Fruit fly (Drosophila melanogaster) whole organism, embryonic: ENCODE measurements around the gene CG43295.
A peak's percentile ranks its signal among the peaks of the same experiment; 100 is the strongest.

ENCODE experiments used
- CG12391 ChIP-seq: fragments of 200-800 bp; sonication (Bioruptor generic); optimal IDR thresholded peaks from 3 replicates; lab custom pipeline; 2018; ENCODE audit warnings: missing biosample characterization, mild to moderate bottlenecking, missing genetic modification characterization, moderate library complexity
- CG14860 ChIP-seq: fragments of 200-800 bp; sonication (Bioruptor generic); IDR thresholded peaks from 3 replicates; pipeline ENCODE4 v1.3.6; 2022; ENCODE audit warnings: missing biosample characterization, missing genetic modification characterization; ENCODE audit not compliant: partially characterized antibody
- CG15479 ChIP-seq: fragments of 200-800 bp; sonication (Bioruptor generic); optimal IDR thresholded peaks from 3 replicates; lab custom pipeline; 2019; ENCODE audit warnings: missing biosample characterization, mild to moderate bottlenecking, missing genetic modification characterization, moderate library complexity
- CG1603 ChIP-seq: fragments of 200-800 bp; sonication (Bioruptor generic); optimal IDR thresholded peaks from 2 replicates; lab custom pipeline; 2019; ENCODE audit warnings: missing biosample characterization, mild to moderate bottlenecking, missing genetic modification characterization, moderate library complexity
- CG17186 ChIP-seq: fragments of 200-800 bp; sonication (Bioruptor generic); optimal IDR thresholded peaks from 3 replicates; lab custom pipeline; 2017; ENCODE audit warnings: missing biosample characterization, missing genetic modification reagents, missing genetic modification characterization
- CG1832 ChIP-seq: fragments of 200-800 bp; sonication (Bioruptor generic); optimal IDR thresholded peaks from 2 replicates; lab custom pipeline; 2017; ENCODE audit warnings: missing biosample characterization, mild to moderate bottlenecking, missing genetic modification characterization, inconsistent platforms
- CG2116 ChIP-seq: fragments of 200-800 bp; sonication (Bioruptor generic); optimal IDR thresholded peaks from 3 replicates; lab custom pipeline; 2018; ENCODE audit warnings: missing biosample characterization, mild to moderate bottlenecking, missing genetic modification characterization
- CG33557 ChIP-seq: fragments of 200-800 bp; sonication (Bioruptor generic); optimal IDR thresholded peaks from 2 replicates; lab custom pipeline; 2019; ENCODE audit warnings: missing biosample characterization, mild to moderate bottlenecking, missing genetic modification characterization, moderate library complexity
- CG34376 ChIP-seq: fragments of 200-800 bp; sonication (Bioruptor generic); optimal IDR thresholded peaks from 2 replicates; lab custom pipeline; 2018; ENCODE audit warnings: missing biosample characterization, mild to moderate bottlenecking, missing genetic modification characterization
- CG3838 ChIP-seq: fragments of 200-800 bp; sonication (Bioruptor generic); optimal IDR thresholded peaks from 3 replicates; lab custom pipeline; 2016; ENCODE audit warnings: missing biosample characterization, missing genetic modification characterization
- CG6791 ChIP-seq: fragments of 200-800 bp; sonication (Bioruptor generic); IDR thresholded peaks from 3 replicates; pipeline ENCODE4 v1.3.6; 2022; ENCODE audit warnings: missing biosample characterization, missing genetic modification characterization; ENCODE audit not compliant: partially characterized antibody
- CG7271 ChIP-seq: fragments of 200-800 bp; sonication (Bioruptor generic); optimal IDR thresholded peaks from 2 replicates; lab custom pipeline; 2018; ENCODE audit warnings: missing biosample characterization, mild to moderate bottlenecking, missing genetic modification characterization, moderate library complexity
- CG7839 ChIP-seq: fragments of 200-800 bp; sonication (Bioruptor generic); optimal IDR thresholded peaks from 3 replicates; lab custom pipeline; 2018; ENCODE audit warnings: missing biosample characterization, mild to moderate bottlenecking, missing genetic modification characterization, moderate library complexity
- CG8359 ChIP-seq: fragments of 200-800 bp; sonication (Bioruptor generic); optimal IDR thresholded peaks from 2 replicates; lab custom pipeline; 2017; ENCODE audit warnings: missing biosample characterization, mild to moderate bottlenecking, missing genetic modification characterization, borderline replicate concordance
- Doc3 ChIP-seq: fragments of 200-800 bp; sonication (Bioruptor generic); IDR thresholded peaks from 3 replicates; pipeline ENCODE4 v1.3.6; 2022; ENCODE audit warnings: missing biosample characterization, missing genetic modification characterization; ENCODE audit not compliant: partially characterized antibody
- Dp ChIP-seq: fragments of 200-800 bp; sonication (Bioruptor generic); optimal IDR thresholded peaks from 2 replicates; lab custom pipeline; 2018; ENCODE audit warnings: missing biosample characterization, mild to moderate bottlenecking, missing genetic modification characterization, moderate library complexity
- Dref ChIP-seq: fragments of 200-800 bp; sonication (Bioruptor generic); IDR thresholded peaks from 2 replicates; pipeline ENCODE4 v1.3.6; 2022; ENCODE audit warnings: missing biosample characterization, missing genetic modification characterization
- Ets65A ChIP-seq: fragments of 200-800 bp; sonication (Bioruptor generic); peaks from one replicate; lab custom pipeline; 2016; ENCODE audit warnings: missing biosample characterization, missing genetic modification characterization
- Ets97D ChIP-seq: fragments of 200-800 bp; sonication (Bioruptor generic); optimal IDR thresholded peaks from 3 replicates; lab custom pipeline; 2016; ENCODE audit warnings: missing biosample characterization, missing genetic modification characterization
- Lhr ChIP-seq: fragments of 200-800 bp; sonication (Bioruptor generic); optimal IDR thresholded peaks from 3 replicates; lab custom pipeline; 2017; ENCODE audit warnings: mild to moderate bottlenecking, missing biosample characterization, missing genetic modification reagents, missing genetic modification characterization
- Med ChIP-seq: fragments of 200-800 bp; sonication (Bioruptor generic); peaks from one replicate; lab custom pipeline; 2016; ENCODE audit warnings: missing biosample characterization, missing genetic modification characterization, mild to moderate bottlenecking, inconsistent platforms, moderate library complexity
- Myb ChIP-seq: fragments of 200-800 bp; sonication (Bioruptor generic); optimal IDR thresholded peaks from 2 replicates; lab custom pipeline; 2016; ENCODE audit warnings: missing biosample characterization, missing genetic modification characterization
- Oli ChIP-seq: fragments of 200-800 bp; sonication (Bioruptor generic); optimal IDR thresholded peaks from 2 replicates; lab custom pipeline; 2018; ENCODE audit warnings: missing biosample characterization, mild to moderate bottlenecking, missing genetic modification characterization, moderate library complexity
- Pdp1 ChIP-seq, 2 experiments: fragments of 200-800 bp; sonication (Bioruptor generic); optimal IDR thresholded peaks; 3 replicates each; lab custom pipeline; 2016; ENCODE audit warnings: missing biosample characterization in 2 of 2, missing genetic modification characterization in 2 of 2, mild to moderate bottlenecking in 1 of 2, moderate library complexity in 1 of 2
- Scr ChIP-seq: fragments of 200-800 bp; sonication (Bioruptor generic); IDR thresholded peaks from 2 replicates; pipeline ENCODE4 v1.3.6; 2022; ENCODE audit warnings: missing biosample characterization, missing genetic modification characterization; ENCODE audit not compliant: partially characterized antibody
- Sin3A ChIP-seq: fragments of >200 bp; optimal IDR thresholded peaks from 2 replicates; lab custom pipeline; 2018
- Sox102F ChIP-seq: fragments of 200-800 bp; sonication (Bioruptor generic); optimal IDR thresholded peaks from 2 replicates; lab custom pipeline; 2018; ENCODE audit warnings: missing biosample characterization, mild to moderate bottlenecking, missing genetic modification characterization, moderate library complexity
- bcd ChIP-seq: fragments of 200-800 bp; sonication (Bioruptor generic); optimal IDR thresholded peaks from 2 replicates; lab custom pipeline; 2017; ENCODE audit warnings: missing biosample characterization, mild to moderate bottlenecking, missing genetic modification characterization
- chm ChIP-seq: fragments of 200-800 bp; sonication (Bioruptor generic); IDR thresholded peaks from 2 replicates; pipeline ENCODE4 v1.3.6; 2022; ENCODE audit warnings: missing biosample characterization, missing genetic modification characterization
- crc ChIP-seq: fragments of 200-800 bp; sonication (Bioruptor generic); optimal IDR thresholded peaks from 2 replicates; lab custom pipeline; 2016; ENCODE audit warnings: missing biosample characterization, missing genetic modification characterization
- dmrt11E ChIP-seq: fragments of 200-800 bp; sonication (Bioruptor generic); optimal IDR thresholded peaks from 3 replicates; lab custom pipeline; 2018; ENCODE audit warnings: missing biosample characterization, mild to moderate bottlenecking, missing genetic modification characterization, moderate library complexity
- esg ChIP-seq: fragments of 200-800 bp; sonication (Bioruptor generic); conservative IDR thresholded peaks from 2 replicates; pipeline ENCODE4 v1.3.6; 2022; ENCODE audit warnings: missing biosample characterization, missing genetic modification characterization
- gcm2 ChIP-seq: fragments of 200-800 bp; sonication (Bioruptor generic); optimal IDR thresholded peaks from 2 replicates; lab custom pipeline; 2016; ENCODE audit warnings: missing biosample characterization, missing genetic modification characterization
- gfzf ChIP-seq: fragments of 200-800 bp; sonication (Bioruptor generic); optimal IDR thresholded peaks from 2 replicates; lab custom pipeline; 2016; ENCODE audit warnings: missing biosample characterization, mild to moderate bottlenecking, missing genetic modification characterization, moderate library complexity
- gt ChIP-seq: fragments of 200-800 bp; sonication (Bioruptor generic); IDR thresholded peaks from 2 replicates; pipeline ENCODE4 v1.3.6; 2022; ENCODE audit warnings: missing biosample characterization, missing genetic modification characterization
- hbn ChIP-seq: fragments of 200-800 bp; sonication (Bioruptor generic); IDR thresholded peaks from 2 replicates; pipeline ENCODE4 v1.3.6; 2022; ENCODE audit warnings: missing biosample characterization, missing genetic modification characterization; ENCODE audit not compliant: partially characterized antibody
- run ChIP-seq: fragments of 200-800 bp; sonication (Bioruptor generic); optimal IDR thresholded peaks from 3 replicates; lab custom pipeline; 2018; ENCODE audit warnings: missing biosample characterization, mild to moderate bottlenecking, missing genetic modification characterization
- stwl ChIP-seq: fragments of 200-800 bp; sonication (Bioruptor generic); optimal IDR thresholded peaks from 3 replicates; lab custom pipeline; 2018; ENCODE audit warnings: missing biosample characterization, mild to moderate bottlenecking, missing genetic modification characterization, moderate library complexity
- trh ChIP-seq: fragments of 200-800 bp; sonication (Bioruptor generic); optimal IDR thresholded peaks from 2 replicates; lab custom pipeline; 2016; ENCODE audit warnings: missing biosample characterization, missing genetic modification characterization
- unc-4 ChIP-seq: fragments of 200-800 bp; sonication (Bioruptor generic); IDR thresholded peaks from 2 replicates; pipeline ENCODE4 v1.3.6; 2022; ENCODE audit warnings: missing biosample characterization, missing genetic modification characterization; ENCODE audit not compliant: partially characterized antibody

The CG43295 gene

dm6 chr3L:16139131-16139530 lies 33.5 kb downstream of the CG43295 start (continued):
- 0 out of 3 replicates have a peak, but pooled peaks have one; percentile 36 for TF ChIP-seq CG14860 (GFP tag; lab: Robert Waterston, UW)
- TF ChIP-seq run (tag; lab: Kevin White, UChicago), result no peak
- peak; percentile 58 for TF ChIP-seq stwl
- TF ChIP-seq CG8359 (GFP tag; lab: Kevin White, UChicago), result no peak
- peak; percentile 99 for TF ChIP-seq Dp (GFP tag; lab: Kevin White, UChicago)
- no peak for TF ChIP-seq gt (GFP tag; lab: Robert Waterston, UW)
- TF ChIP-seq Ets97D (GFP tag; lab: Kevin White, UChicago), result peak; percentile 71
- no peak for TF ChIP-seq CG7271 (tag; lab: Kevin White, UChicago)
- TF ChIP-seq Myb, result peak; percentile 98
- no peak for TF ChIP-seq trh
- TF ChIP-seq Oli (tag; lab: Kevin White, UChicago), result no peak
- TF ChIP-seq Dref, result peak; percentile 93
- no peak for TF ChIP-seq CG1832 (GFP tag; lab: Kevin White, UChicago)
- peak; percentile 33 for TF ChIP-seq Lhr
- TF ChIP-seq CG2116 (GFP tag; lab: Kevin White, UChicago), result peak; percentile 98
- peak; percentile 28 for TF ChIP-seq gfzf
- no peak for TF ChIP-seq CG3838 (GFP tag; lab: Kevin White, UChicago)
- TF ChIP-seq CG1603 (tag; lab: Kevin White, UChicago), result peak; percentile 76
- TF ChIP-seq unc-4 (GFP tag; lab: Robert Waterston, UW), result peak; percentile 37; the same call in 1 of the 2 replicates
- no peak for TF ChIP-seq Sin3A (lab: Kevin White, UChicago)
- peak; percentile 20 for TF ChIP-seq CG17186 (GFP tag; lab: Kevin White, UChicago)
- peak; percentile 16; the same call in 1 of the 2 replicates for TF ChIP-seq Scr (GFP tag; lab: Robert Waterston, UW)
- TF ChIP-seq CG12391 (tag; lab: Kevin White, UChicago), result no peak

- TF ChIP-seq Doc3 (no peak), CG6791 (0 out of 3 replicates have a peak, but pooled peaks have one; percentile 13), hbn (GFP tag; lab: Robert Waterston, UW) (no peak), gcm2 (no peak), chm (GFP tag; lab: Robert Waterston, UW) (no peak), dmrt11E (tag; lab: Kevin White, UChicago) (no peak), CG7839 (tag; lab: Kevin White, UChicago) (no peak), Pdp1 (GFP tag; optimal IDR thresholded peaks at IDR 0.05; lab: Kevin White, UChicago) (no peak), Ets65A (GFP tag; lab: Kevin White, UChicago) (peak; percentile 37), esg (no peak), CG34376 (no peak), Sox102F (GFP tag; lab: Kevin White, UChicago) (no peak), CG33557 (GFP tag; lab: Kevin White, UChicago) (no peak), bcd (GFP tag; lab: Kevin White, UChicago) (no peak), Med (peak; percentile 25), crc (GFP tag; lab: Kevin White, UChicago) (no peak), CG15479 (GFP tag; lab: Kevin White, UChicago) (no peak)
Measured at dm6 chr3L:16141556-16141955, 35.9 kb downstream of the CG43295 start.
